Fruit fly (Drosophila melanogaster) whole organism, adult: ENCODE results near the gene CG17564.

Experiments used
- CG11617 ChIP-seq: fragments of 200-800 bp; sonication (Bioruptor generic); optimal IDR thresholded peaks from 2 replicates; lab custom pipeline; 2017; ENCODE audit warnings: mild to moderate bottlenecking, missing biosample characterization, missing genetic modification reagents, missing genetic modification characterization
- CG1620 ChIP-seq: fragments of 200-800 bp; sonication (Bioruptor generic); optimal IDR thresholded peaks from 2 replicates; lab custom pipeline; 2016; ENCODE audit warnings: missing biosample characterization, missing genetic modification characterization
- CG33017 ChIP-seq: fragments of 200-800 bp; sonication (Bioruptor generic); optimal IDR thresholded peaks from 2 replicates; lab custom pipeline; 2018; ENCODE audit warnings: missing biosample characterization, mild to moderate bottlenecking, missing genetic modification characterization, moderate library complexity
- CG5204 ChIP-seq: fragments of 200-800 bp; sonication (Bioruptor generic); optimal IDR thresholded peaks from 2 replicates; lab custom pipeline; 2016; ENCODE audit warnings: missing biosample characterization, missing genetic modification characterization
- pad ChIP-seq: fragments of 200-800 bp; sonication (Bioruptor generic); optimal IDR thresholded peaks from 3 replicates; lab custom pipeline; 2017; ENCODE audit warnings: missing biosample characterization, missing genetic modification characterization, mild to moderate bottlenecking, moderate library complexity, missing genetic modification reagents
- tj ChIP-seq: fragments of 200-800 bp; sonication (Bioruptor generic); optimal IDR thresholded peaks from 3 replicates; lab custom pipeline; 2017; ENCODE audit warnings: missing biosample characterization, mild to moderate bottlenecking, missing genetic modification characterization, moderate library complexity
- toe ChIP-seq: fragments of 200-800 bp; sonication (Bioruptor generic); optimal IDR thresholded peaks from 2 replicates; lab custom pipeline; 2016; ENCODE audit warnings: missing biosample characterization, missing genetic modification characterization

- TF ChIP-seq toe (no peak), pad (GFP tag; lab: Kevin White, UChicago) (no peak), CG33017 (tag; lab: Kevin White, UChicago) (no peak), tj (GFP tag; lab: Kevin White, UChicago) (no peak), CG5204 (GFP tag; lab: Kevin White, UChicago) (no peak), CG11617 (GFP tag; lab: Kevin White, UChicago) (no peak), CG1620 (GFP tag; lab: Kevin White, UChicago) (no peak)
These were observed at the start of gene CG17564, which contains the start of gene CG10750 for dm6 chr2L:19299833-19300305.
